Worm (Caenorhabditis elegans): ENCODE data around the gene rab-6.1.
A peak's percentile ranks its signal among the peaks of the same experiment; 100 is the strongest.

rab-6.1 gene

ce11 chrIII:9047260-9047659 lies 41.5 kb upstream of the rab-6.1 start:
- no peak for TF ChIP-seq ceh-32 (tag; optimal IDR thresholded peaks at IDR 0.05; ENCODE audit: poor library complexity)
- TF ChIP-seq aha-1 (tag): peak; percentile 86

ce11 chrIII:9045838-9046237 lies 40.1 kb upstream of the rab-6.1 start, which contains the start of gene R107.2:
Gene R107.2 (minus strand): TSS chrIII:9045938.
- TF ChIP-seq dve-1 (tag; optimal IDR thresholded peaks at IDR 0.05; ENCODE audit: insufficient read depth) (peak; percentile 6), ctbp-1 (GFP tag; IDR thresholded peaks at IDR 0.05) (no peak), spr-1 (tag; optimal IDR thresholded peaks at IDR 0.05) (no peak), zip-11 (GFP tag; IDR thresholded peaks at IDR 0.05) (no peak), daf-16 (GFP tag; optimal IDR thresholded peaks at IDR 0.05) (no peak), daf-16 (tag; optimal IDR thresholded peaks at IDR 0.05) (peak; percentile 11), Y75B8A.6 (GFP tag; IDR thresholded peaks at IDR 0.05) (no peak), pqm-1 (tag; optimal IDR thresholded peaks at IDR 0.05) (no peak)

- no peak for TF ChIP-seq hif-1 (tag; optimal IDR thresholded peaks at IDR 0.05)
- no peak for TF ChIP-seq daf-16 (GFP tag; optimal IDR thresholded peaks at IDR 0.05)
- TF ChIP-seq daf-16 (tag; optimal IDR thresholded peaks at IDR 0.05): peak; percentile 15
These were observed 37.4 kb upstream of the rab-6.1 start, which contains the start of gene nac-2 for ce11 chrIII:9043200-9043599. Gene nac-2 (minus strand): TSS chrIII:9043300.

ce11 chrIII:9037658-9038057 lies 31.9 kb upstream of the rab-6.1 start, which contains the start of gene R107.9:
Gene R107.9 (plus strand): TSS chrIII:9037958.
- TF ChIP-seq spr-3 (GFP tag; optimal IDR thresholded peaks at IDR 0.05): no peak
- no peak for TF ChIP-seq lir-3 (tag; optimal IDR thresholded peaks at IDR 0.05)
- TF ChIP-seq lin-38 (GFP tag; IDR thresholded peaks at IDR 0.05): no peak
- no peak for TF ChIP-seq saeg-2 (GFP tag; IDR thresholded peaks at IDR 0.05)
- TF ChIP-seq F37D6.2 (tag; optimal IDR thresholded peaks at IDR 0.05): no peak
- TF ChIP-seq daf-12 (tag; optimal IDR thresholded peaks at IDR 0.05): no peak
- TF ChIP-seq nhr-48 (tag; optimal IDR thresholded peaks at IDR 0.05): no peak
- TF ChIP-seq skn-1 (tag; optimal IDR thresholded peaks at IDR 0.05): no peak
- no peak for TF ChIP-seq ceh-20 (GFP tag; IDR thresholded peaks at IDR 0.05)
- no peak for TF ChIP-seq mep-1 (tag; optimal IDR thresholded peaks at IDR 0.05)
- TF ChIP-seq gei-8 (GFP tag; optimal IDR thresholded peaks at IDR 0.05): no peak
- TF ChIP-seq zfp-2 (tag; optimal IDR thresholded peaks at IDR 0.05): no peak
- no peak for TF ChIP-seq mxl-3 (GFP tag; optimal IDR thresholded peaks at IDR 0.05)
- no peak for TF ChIP-seq F49E8.2 (tag; optimal IDR thresholded peaks at IDR 0.05; ENCODE audit: borderline replicate concordance)
- no peak for TF ChIP-seq zip-11 (GFP tag; IDR thresholded peaks at IDR 0.05)
- TF ChIP-seq unc-39 (tag; optimal IDR thresholded peaks at IDR 0.05): no peak
- TF ChIP-seq php-3 (GFP tag; IDR thresholded peaks at IDR 0.05): no peak

ce11 chrIII:9035037-9035436 lies 29.3 kb upstream of the rab-6.1 start:
- TF ChIP-seq hlh-11 (tag; optimal IDR thresholded peaks at IDR 0.05) (peak; percentile 46), pqm-1 (tag; optimal IDR thresholded peaks at IDR 0.05) (peak; percentile 88), nhr-25 (tag; optimal IDR thresholded peaks at IDR 0.05; ENCODE audit: borderline replicate concordance, insufficient read depth) (no peak), daf-16 (GFP tag; optimal IDR thresholded peaks at IDR 0.05) (no peak), daf-16 (tag; optimal IDR thresholded peaks at IDR 0.05) (peak; percentile 66), lin-29 (GFP tag; IDR thresholded peaks at IDR 0.05) (no peak), php-3 (GFP tag; IDR thresholded peaks at IDR 0.05) (peak; percentile 87), duxl-1 (tag; optimal IDR thresholded peaks at IDR 0.05; ENCODE audit: poor library complexity) (no peak), T20F7.1 (GFP tag; optimal IDR thresholded peaks at IDR 0.05) (no peak), Y105C5A.15 (GFP tag; IDR thresholded peaks at IDR 0.05) (no peak), tra-1 (GFP tag; IDR thresholded peaks at IDR 0.05) (0 out of 2 replicates have a peak, but pooled peaks have one; percentile 23), dve-1 (tag; optimal IDR thresholded peaks at IDR 0.05; ENCODE audit: insufficient read depth) (peak; percentile 83), zip-2 (tag; optimal IDR thresholded peaks at IDR 0.05) (no peak), dmd-6 (GFP tag; IDR thresholded peaks at IDR 0.05) (peak; percentile 53), madf-9 (GFP tag; conservative IDR thresholded peaks at IDR 0.05) (no peak), hif-1 (tag; optimal IDR thresholded peaks at IDR 0.05) (no peak), nhr-28 (tag; optimal IDR thresholded peaks at IDR 0.05) (peak; percentile 46)

All from whole organism, L4 larva.